Fruit fly (Drosophila melanogaster): ENCODE measurements around the gene CG5177.

The CG5177 gene

DNA sequence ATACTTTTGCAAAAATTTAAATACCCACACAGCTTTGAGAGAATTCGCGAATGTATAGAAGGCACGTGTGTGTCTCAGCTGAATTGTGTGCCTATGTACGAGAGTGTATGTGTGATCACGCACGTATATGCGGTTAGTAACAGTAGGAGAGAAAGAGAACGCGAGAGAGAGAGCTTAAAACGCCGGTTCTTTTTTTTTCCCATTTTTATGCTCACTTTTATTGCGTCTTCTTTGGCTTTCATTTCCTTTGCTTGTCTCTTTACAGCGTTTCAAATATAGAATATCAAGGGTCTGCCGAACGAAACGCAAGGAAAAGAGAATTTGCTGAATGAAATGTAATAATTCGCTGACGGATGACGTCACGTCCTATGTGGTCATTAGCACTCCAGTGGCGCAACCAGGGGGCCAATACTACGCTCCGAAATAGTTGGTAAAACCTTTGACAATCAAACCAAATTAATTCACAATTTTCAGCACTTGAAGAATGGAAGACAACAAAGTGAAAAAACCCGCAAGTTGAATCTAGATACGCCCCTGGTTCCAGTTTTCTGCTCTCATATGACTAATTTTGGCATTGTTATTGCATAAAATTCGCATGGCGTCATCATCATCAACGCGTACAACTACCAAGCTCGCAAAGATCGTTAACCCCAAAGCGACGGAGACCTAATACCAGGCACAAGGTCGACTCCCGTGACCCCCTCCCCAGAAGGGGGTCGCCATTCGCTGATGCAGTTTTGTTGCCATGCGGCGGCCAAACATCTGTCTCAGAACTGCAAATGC is 20.1 kb downstream of the CG5177 start (continued):
- peak; percentile 86 for TF ChIP-seq NFAT (GFP tag; IDR thresholded peaks at IDR 0.05)
- TF ChIP-seq CG9609 (GFP tag; optimal IDR thresholded peaks at IDR 0.05), result peak; percentile 52
- no peak for TF ChIP-seq p53 (GFP tag; optimal IDR thresholded peaks at IDR 0.05)
- TF ChIP-seq CG1602 (GFP tag; optimal IDR thresholded peaks at IDR 0.05), result no peak
- TF ChIP-seq CG9817 (tag; optimal IDR thresholded peaks at IDR 0.05), result peak; percentile 58
- no peak for TF ChIP-seq Bdp1 (GFP tag; optimal IDR thresholded peaks at IDR 0.05)
- peak; percentile 43; the same call in 1 of the 3 replicates for TF ChIP-seq so (GFP tag; IDR thresholded peaks at IDR 0.05)
- no peak for TF ChIP-seq croc (GFP tag; conservative IDR thresholded peaks at IDR 0.05)
- peak; percentile 21 for TF ChIP-seq CG7928 (GFP tag; optimal IDR thresholded peaks at IDR 0.05)
- TF ChIP-seq B-H1 (GFP tag; IDR thresholded peaks at IDR 0.05), result peak; percentile 18; the same call in 1 of the 3 replicates
- no peak for TF ChIP-seq CG1792 (GFP tag; optimal IDR thresholded peaks at IDR 0.05)
- TF ChIP-seq CG17186 (GFP tag; optimal IDR thresholded peaks at IDR 0.05), result no peak
- TF ChIP-seq Ravus (GFP tag; IDR thresholded peaks at IDR 0.05), result peak; percentile 52
- peak; percentile 65 for TF ChIP-seq tx (GFP tag; optimal IDR thresholded peaks at IDR 0.05)
- no peak for TF ChIP-seq tap (tag; optimal IDR thresholded peaks at IDR 0.05)
- TF ChIP-seq sug (tag; optimal IDR thresholded peaks at IDR 0.05), result peak; percentile 42
- no peak for TF ChIP-seq CG17829 (tag; optimal IDR thresholded peaks at IDR 0.05)
- TF ChIP-seq nom (GFP tag; optimal IDR thresholded peaks at IDR 0.05), result no peak
- no peak for TF ChIP-seq cad (GFP tag; optimal IDR thresholded peaks at IDR 0.05)
- TF ChIP-seq Hmx (GFP tag; optimal IDR thresholded peaks at IDR 0.05), result no peak
- no peak for TF ChIP-seq Blimp-1 (GFP tag; optimal IDR thresholded peaks at IDR 0.05)
- TF ChIP-seq chn (GFP tag; optimal IDR thresholded peaks at IDR 0.05), result no peak
- TF ChIP-seq salm (tag; optimal IDR thresholded peaks at IDR 0.05), result no peak
- TF ChIP-seq en (GFP tag; optimal IDR thresholded peaks at IDR 0.05), result no peak
- TF ChIP-seq pros (GFP tag; optimal IDR thresholded peaks at IDR 0.05), result no peak
- TF ChIP-seq twi (tag; optimal IDR thresholded peaks at IDR 0.05), result no peak
- TF ChIP-seq pzg (GFP tag; optimal IDR thresholded peaks at IDR 0.05), result peak; percentile 6
- TF ChIP-seq ap (GFP tag; IDR thresholded peaks at IDR 0.05), result no peak
- TF ChIP-seq CG5953 (GFP tag; IDR thresholded peaks at IDR 0.05), result no peak
- TF ChIP-seq CG31441 (GFP tag; IDR thresholded peaks at IDR 0.05), result no peak
- TF ChIP-seq Sin3A (optimal IDR thresholded peaks at IDR 0.05), result no peak
- TF ChIP-seq CG16815 (GFP tag; optimal IDR thresholded peaks at IDR 0.05), result peak; percentile 51
- TF ChIP-seq unc-4 (GFP tag; IDR thresholded peaks at IDR 0.05; ENCODE audit: partially characterized antibody), result no peak
- TF ChIP-seq fd102C (GFP tag; optimal IDR thresholded peaks at IDR 0.05), result no peak
- no peak for TF ChIP-seq CG9437 (GFP tag; optimal IDR thresholded peaks at IDR 0.05)
- TF ChIP-seq hkb (optimal IDR thresholded peaks at IDR 0.05), result no peak
- TF ChIP-seq hkb (GFP tag; IDR thresholded peaks at IDR 0.05), result peak; percentile 63; the same call in 1 of the 2 replicates
- TF ChIP-seq Usf (GFP tag; optimal IDR thresholded peaks at IDR 0.05), result no peak
- TF ChIP-seq maf-S (GFP tag; optimal IDR thresholded peaks at IDR 0.05), result peak; percentile 59
- 0 out of 3 replicates have a peak, but pooled peaks have one; percentile 29 for TF ChIP-seq CG34224 (GFP tag; IDR thresholded peaks at IDR 0.05; ENCODE audit: partially characterized antibody)
- no peak for TF ChIP-seq pum (GFP tag; optimal IDR thresholded peaks at IDR 0.05)
- peak; percentile 74; the same call in 1 of the 2 replicates for TF ChIP-seq toy (GFP tag; IDR thresholded peaks at IDR 0.05)
- TF ChIP-seq crp (GFP tag; optimal IDR thresholded peaks at IDR 0.05), result no peak
- TF ChIP-seq CG11093 (GFP tag; IDR thresholded peaks at IDR 0.05), result no peak
- no peak for TF ChIP-seq CG7745 (tag; optimal IDR thresholded peaks at IDR 0.05)
- no peak for TF ChIP-seq ttk (GFP tag; IDR thresholded peaks at IDR 0.05)
- TF ChIP-seq CG4360 (GFP tag; IDR thresholded peaks at IDR 0.05), result no peak; the same call in 1 of the 2 replicates
- no peak for TF ChIP-seq Ssrp (tag; optimal IDR thresholded peaks at IDR 0.05)
- peak; percentile 81 for TF ChIP-seq CG14014 (GFP tag; IDR thresholded peaks at IDR 0.05)
- TF ChIP-seq CoRest (tag; optimal IDR thresholded peaks at IDR 0.05), result peak; percentile 54
- TF ChIP-seq CG13123 (GFP tag; optimal IDR thresholded peaks at IDR 0.05), result no peak

All from whole organism, embryonic.